Worm (Caenorhabditis elegans): ENCODE measurements around the gene T11B7.2.

T11B7.2 gene

ce11 chrIV:8855963-8856362 lies 11.6 kb upstream of the T11B7.2 start, which contains the start of gene T11B7.5:
TSS of gene T11B7.5 (minus strand) at chrIV:8856063.
- no peak for TF ChIP-seq C04F5.9 (tag; optimal IDR thresholded peaks at IDR 0.05)
- TF ChIP-seq lin-13 (GFP tag; optimal IDR thresholded peaks at IDR 0.05) = no peak
- TF ChIP-seq hlh-17 (GFP tag; optimal IDR thresholded peaks at IDR 0.05; ENCODE audit: borderline replicate concordance) = no peak
- no peak for TF ChIP-seq Y116A8C.19 (tag; optimal IDR thresholded peaks at IDR 0.05; ENCODE audit: borderline replicate concordance)
- TF ChIP-seq ama-1 (optimal IDR thresholded peaks at IDR 0.05) = no peak
- TF ChIP-seq snu-23 (GFP tag; optimal IDR thresholded peaks at IDR 0.05) = no peak
- TF ChIP-seq unc-98 (GFP tag; IDR thresholded peaks at IDR 0.05) = no peak
- TF ChIP-seq mep-1 (tag; optimal IDR thresholded peaks at IDR 0.05) = no peak
- TF ChIP-seq nhr-28 (tag; optimal IDR thresholded peaks at IDR 0.05) = no peak
- no peak for TF ChIP-seq skn-1 (tag; optimal IDR thresholded peaks at IDR 0.05)
- TF ChIP-seq lin-14 (GFP tag; optimal IDR thresholded peaks at IDR 0.05) = no peak
- no peak for TF ChIP-seq lin-39 (tag; optimal IDR thresholded peaks at IDR 0.05)
- no peak for TF ChIP-seq zip-4 (GFP tag; optimal IDR thresholded peaks at IDR 0.05)
- TF ChIP-seq aha-1 (tag; optimal IDR thresholded peaks at IDR 0.05) = no peak
- no peak for TF ChIP-seq rnt-1 (tag; optimal IDR thresholded peaks at IDR 0.05)
- no peak for TF ChIP-seq fkh-8 (tag; optimal IDR thresholded peaks at IDR 0.05)
- no peak for TF ChIP-seq fkh-4 (tag; optimal IDR thresholded peaks at IDR 0.05; ENCODE audit: borderline replicate concordance)
- no peak for TF ChIP-seq nhr-90 (tag; optimal IDR thresholded peaks at IDR 0.05; ENCODE audit: poor library complexity)
- TF ChIP-seq alr-1 (tag; optimal IDR thresholded peaks at IDR 0.05; ENCODE audit: borderline replicate concordance) = no peak
- TF ChIP-seq swsn-7 (tag; optimal IDR thresholded peaks at IDR 0.05) = no peak

ce11 chrIV:8853301-8853700 lies 8.9 kb upstream of the T11B7.2 start:
- TF ChIP-seq efl-1 (optimal IDR thresholded peaks at IDR 0.05) (no peak), efl-1 (GFP tag; optimal IDR thresholded peaks at IDR 0.05 in 1 of 2) (peak in 1 of 2 experiments; percentile 73), nhr-76 (tag; optimal IDR thresholded peaks at IDR 0.05) (no peak), vab-15 (tag; optimal IDR thresholded peaks at IDR 0.05) (no peak)

ce11 chrIV:8852194-8852593 lies 7.8 kb upstream of the T11B7.2 start, which contains the start of gene alp-1:
TSS of gene alp-1 (plus strand) at chrIV:8852494.
- TF ChIP-seq irx-1 (tag; optimal IDR thresholded peaks at IDR 0.05) (no peak), efl-1 (optimal IDR thresholded peaks at IDR 0.05) (no peak), efl-1 (GFP tag; optimal IDR thresholded peaks at IDR 0.05 in 1 of 2) (no peak), C04F5.9 (tag; optimal IDR thresholded peaks at IDR 0.05) (no peak), fos-1 (tag; optimal IDR thresholded peaks at IDR 0.05) (no peak), egl-27 (tag; optimal IDR thresholded peaks at IDR 0.05) (no peak), tlp-1 (tag; optimal IDR thresholded peaks at IDR 0.05) (no peak), ceh-88 (GFP tag; IDR thresholded peaks at IDR 0.05) (no peak), tbx-2 (tag; optimal IDR thresholded peaks at IDR 0.05) (no peak), nhr-71 (tag; optimal IDR thresholded peaks at IDR 0.05) (no peak), pqm-1 (tag; optimal IDR thresholded peaks at IDR 0.05) (no peak)

- TF ChIP-seq ceh-82 (tag; optimal IDR thresholded peaks at IDR 0.05) = no peak
- no peak for TF ChIP-seq egl-27 (tag; optimal IDR thresholded peaks at IDR 0.05)
- peak; percentile 45 for TF ChIP-seq rnt-1 (tag; optimal IDR thresholded peaks at IDR 0.05)
- TF ChIP-seq xbp-1 (tag; optimal IDR thresholded peaks at IDR 0.05) = no peak
- no peak for TF ChIP-seq alr-1 (tag; optimal IDR thresholded peaks at IDR 0.05; ENCODE audit: borderline replicate concordance)
- no peak for TF ChIP-seq snu-23 (GFP tag; optimal IDR thresholded peaks at IDR 0.05)
- no peak for TF ChIP-seq zag-1 (tag; optimal IDR thresholded peaks at IDR 0.05)
- TF ChIP-seq aly-2 (tag; optimal IDR thresholded peaks at IDR 0.05) = no peak
- no peak for TF ChIP-seq jun-1 (tag; optimal IDR thresholded peaks at IDR 0.05)
- no peak for TF ChIP-seq lsy-2 (tag; optimal IDR thresholded peaks at IDR 0.05)
- TF ChIP-seq tlp-1 (tag; optimal IDR thresholded peaks at IDR 0.05) = no peak
- TF ChIP-seq sup-37 (GFP tag; optimal IDR thresholded peaks at IDR 0.05) = no peak
- TF ChIP-seq ceh-8 (GFP tag; optimal IDR thresholded peaks at IDR 0.05) = no peak
- TF ChIP-seq lin-15B (tag; optimal IDR thresholded peaks at IDR 0.05) = no peak
- no peak for TF ChIP-seq irx-1 (tag; optimal IDR thresholded peaks at IDR 0.05)
- TF ChIP-seq ceh-88 (GFP tag; IDR thresholded peaks at IDR 0.05) = no peak
- peak; percentile 65 for TF ChIP-seq lin-14 (GFP tag; optimal IDR thresholded peaks at IDR 0.05)
- no peak for TF ChIP-seq tbx-2 (tag; optimal IDR thresholded peaks at IDR 0.05)
- TF ChIP-seq nhr-47 (tag; optimal IDR thresholded peaks at IDR 0.05) = no peak
- TF ChIP-seq skn-1 (tag; optimal IDR thresholded peaks at IDR 0.05) = peak; percentile 5
- no peak for TF ChIP-seq blmp-1 (tag; optimal IDR thresholded peaks at IDR 0.05)
- no peak for TF ChIP-seq nhr-19 (GFP tag; conservative IDR thresholded peaks at IDR 0.05)
- TF ChIP-seq efl-3 (GFP tag; optimal IDR thresholded peaks at IDR 0.05) = no peak
- no peak for TF ChIP-seq mef-2 (tag; optimal IDR thresholded peaks at IDR 0.05)
Observed at ce11 chrIV:8850807-8851206, 6.5 kb upstream of the T11B7.2 start.

All from whole organism, L1 larva.